Worm (Caenorhabditis elegans) whole organism, L4 larva: ENCODE results near the gene irld-9.

Experiments
- ama-1 ChIP-seq: fragments of 150-350 bp; optimal IDR thresholded peaks from 2 replicates; lab custom pipeline; 2014; ENCODE audit warnings: inconsistent platforms, mixed read lengths
- arid-1 ChIP-seq: fragments of 200-800 bp; sonication (Bioruptor generic); conservative IDR thresholded peaks from 2 replicates; pipeline ENCODE4 v1.3.6; 2022; ENCODE audit warnings: missing genetic modification reagents, missing genetic modification characterization, missing compliant biosample characterization
- dpl-1 ChIP-seq: fragments of 150-350 bp; optimal IDR thresholded peaks from 2 replicates; lab custom pipeline; 2014; ENCODE audit warnings: missing biosample characterization, missing genetic modification reagents, missing genetic modification characterization
- hmg-1.1 ChIP-seq: fragments of 200-800 bp; sonication (Bioruptor generic); IDR thresholded peaks from 2 replicates; pipeline ENCODE4 v1.3.6; 2022; ENCODE audit warnings: missing genetic modification reagents, missing genetic modification characterization, missing compliant biosample characterization
- nhr-11 ChIP-seq: fragments of 150-350 bp; optimal IDR thresholded peaks from 2 replicates; lab custom pipeline; 2014; ENCODE audit warnings: missing biosample characterization, missing genetic modification characterization
- nhr-237 ChIP-seq: sonication (generic microtip); optimal IDR thresholded peaks from 2 replicates; lab custom pipeline; 2017; ENCODE audit warnings: missing biosample characterization, missing genetic modification characterization
- nhr-48 ChIP-seq: sonication (generic microtip); optimal IDR thresholded peaks from 2 replicates; lab custom pipeline; 2016; ENCODE audit warnings: mild to moderate bottlenecking, missing genetic modification characterization, missing compliant biosample characterization
- skn-1 ChIP-seq: fragments of 150-350 bp; optimal IDR thresholded peaks from 2 replicates; lab custom pipeline; 2014; ENCODE audit warnings: missing biosample characterization, missing genetic modification characterization
- spr-1 ChIP-seq: sonication (generic microtip); optimal IDR thresholded peaks from 2 replicates; lab custom pipeline; 2016; ENCODE audit warnings: mild to moderate bottlenecking, missing genetic modification characterization, missing compliant biosample characterization
- unc-130 ChIP-seq: sonication (generic microtip); optimal IDR thresholded peaks from 2 replicates; lab custom pipeline; 2016; ENCODE audit warnings: missing genetic modification reagents, missing genetic modification characterization, missing compliant biosample characterization
- unc-39 ChIP-seq: sonication (generic microtip); optimal IDR thresholded peaks from 2 replicates; lab custom pipeline; 2017; ENCODE audit warnings: missing biosample characterization, missing genetic modification characterization
- zip-2 ChIP-seq: fragments of 150-350 bp; optimal IDR thresholded peaks from 2 replicates; lab custom pipeline; 2014; ENCODE audit warnings: missing biosample characterization, missing genetic modification characterization

DNA sequence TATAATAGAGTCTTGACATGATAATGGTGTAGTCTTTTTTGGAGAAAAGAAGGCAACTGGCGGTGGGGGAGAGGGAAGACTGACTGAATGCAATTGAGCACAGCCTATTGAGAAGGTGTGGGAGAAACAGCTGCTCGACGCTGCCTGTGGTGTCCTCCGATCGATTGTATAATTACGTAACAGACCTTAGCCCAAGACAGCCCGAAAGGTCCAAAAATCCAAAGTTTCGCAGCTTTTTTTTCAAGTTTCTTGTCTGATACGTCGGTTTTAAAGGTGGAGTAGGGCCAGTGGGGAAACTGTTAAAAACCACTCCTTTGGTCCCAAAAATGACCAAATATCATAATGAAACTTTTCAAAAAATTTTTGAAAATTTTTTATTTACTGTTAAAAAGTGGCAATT, 49.3 kb upstream of the irld-9 start, which contains the start of the genes C08F1.6 and fbxb-13:
- TF ChIP-seq nhr-11 (tag; lab: Kevin White, UChicago) (no peak), zip-2 (tag; lab: Kevin White, UChicago) (no peak), nhr-48 (tag; lab: Kevin White, UChicago) (no peak), spr-1 (no peak), nhr-237 (tag; lab: Kevin White, UChicago) (no peak), unc-130 (no peak), ama-1 (lab: Kevin White, UChicago) (no peak), skn-1 (tag; lab: Kevin White, UChicago) (no peak), unc-39 (no peak), dpl-1 (no peak), arid-1 (no peak), hmg-1.1 (GFP tag; lab: Robert Waterston, UW) (no peak)
